Worm (Caenorhabditis elegans) whole organism, mixed stage, embryonic: ENCODE data around the gene hpl-1.

Experiments used
- bed-3 ChIP-seq: fragments of 200-800 bp; sonication (Bioruptor generic); optimal IDR thresholded peaks from 3 replicates; lab custom pipeline; 2018; ENCODE audit warnings: mild to moderate bottlenecking, missing genetic modification characterization, moderate library complexity, missing compliant biosample characterization
- ceh-43 ChIP-seq: fragments of 200-800 bp; sonication (Bioruptor generic); optimal IDR thresholded peaks from 2 replicates; lab custom pipeline; 2018; ENCODE audit warnings: mild to moderate bottlenecking, missing genetic modification characterization, moderate library complexity, missing compliant biosample characterization
- elt-1 ChIP-seq: sonication (generic microtip); optimal IDR thresholded peaks from 2 replicates; lab custom pipeline; 2017; ENCODE audit warnings: missing genetic modification characterization, mild to moderate bottlenecking, missing compliant biosample characterization, antibody characterized with exemption, moderate library complexity, borderline replicate concordance; ENCODE audit not compliant: insufficient read depth
- elt-3 ChIP-seq: fragments of 150-350 bp; optimal IDR thresholded peaks from 2 replicates; lab custom pipeline; 2014; ENCODE audit warnings: missing biosample characterization, missing genetic modification characterization
- flh-1 ChIP-seq: fragments of 200-800 bp; sonication (Bioruptor generic); optimal IDR thresholded peaks from 2 replicates; lab custom pipeline; 2018; ENCODE audit warnings: mild to moderate bottlenecking, missing genetic modification characterization, moderate library complexity, missing compliant biosample characterization
- ham-2 ChIP-seq: fragments of 200-800 bp; sonication (Bioruptor generic); optimal IDR thresholded peaks from 2 replicates; lab custom pipeline; 2018; ENCODE audit warnings: mild to moderate bottlenecking, missing genetic modification characterization, missing compliant biosample characterization
- hlh-1 ChIP-seq: fragments of 150-350 bp; optimal IDR thresholded peaks from 2 replicates; lab custom pipeline; 2014; ENCODE audit warnings: missing biosample characterization, missing genetic modification reagents, missing genetic modification characterization
- lsy-2 ChIP-seq: fragments of 150-350 bp; optimal IDR thresholded peaks from 2 replicates; lab custom pipeline; 2014; ENCODE audit warnings: missing biosample characterization, missing genetic modification characterization
- mab-5 ChIP-seq: fragments of 150-350 bp; optimal IDR thresholded peaks from 2 replicates; lab custom pipeline; 2014; ENCODE audit warnings: missing biosample characterization, missing genetic modification characterization
- mep-1 ChIP-seq: fragments of 150-350 bp; optimal IDR thresholded peaks from 2 replicates; lab custom pipeline; 2017; ENCODE audit warnings: missing biosample characterization, missing genetic modification reagents, missing genetic modification characterization, inconsistent platforms
- nhr-2 ChIP-seq: fragments of 150-350 bp; optimal IDR thresholded peaks from 2 replicates; lab custom pipeline; 2014; ENCODE audit warnings: missing biosample characterization, missing genetic modification characterization
- nhr-237 ChIP-seq: fragments of 150-350 bp; optimal IDR thresholded peaks from 2 replicates; lab custom pipeline; 2014; ENCODE audit warnings: missing biosample characterization, missing genetic modification characterization
- nhr-28 ChIP-seq: fragments of 150-350 bp; optimal IDR thresholded peaks from 2 replicates; lab custom pipeline; 2014; ENCODE audit warnings: missing biosample characterization, missing genetic modification characterization
- nhr-76 ChIP-seq: sonication (generic microtip); optimal IDR thresholded peaks from 2 replicates; lab custom pipeline; 2017; ENCODE audit warnings: missing biosample characterization, missing genetic modification characterization
- pha-4 ChIP-seq: fragments of 150-350 bp; optimal IDR thresholded peaks from 2 replicates; lab custom pipeline; 2018; ENCODE audit warnings: missing biosample characterization, missing genetic modification reagents, missing genetic modification characterization
- sem-2 ChIP-seq: fragments of 200-800 bp; sonication (Bioruptor generic); optimal IDR thresholded peaks from 2 replicates; lab custom pipeline; 2018; ENCODE audit warnings: mild to moderate bottlenecking, missing genetic modification characterization, missing compliant biosample characterization
- snpc-4 ChIP-seq: fragments of 150-350 bp; optimal IDR thresholded peaks from 2 replicates; lab custom pipeline; 2014; ENCODE audit warnings: missing biosample characterization, missing genetic modification characterization
- unc-120 ChIP-seq: sonication (generic microtip); optimal IDR thresholded peaks from 2 replicates; lab custom pipeline; 2017; ENCODE audit warnings: missing genetic modification characterization, missing compliant biosample characterization; ENCODE audit not compliant: poor library complexity, severe bottlenecking

Gene hpl-1

ce11 chrX:13293023-13293422 lies 47.8 kb downstream of the hpl-1 start:
- TF ChIP-seq bed-3 (no peak), hlh-1 (no peak), unc-120 (tag; lab: Kevin White, UChicago) (no peak), mep-1 (no peak), ham-2 (GFP tag; lab: Kevin White, UChicago) (no peak), snpc-4 (tag; lab: Kevin White, UChicago) (no peak), nhr-28 (no peak), pha-4 (no peak), elt-3 (no peak), lsy-2 (tag; lab: Kevin White, UChicago) (no peak), mab-5 (tag; lab: Kevin White, UChicago) (no peak), nhr-76 (no peak), elt-1 (tag; lab: Kevin White, UChicago) (no peak)

DNA sequence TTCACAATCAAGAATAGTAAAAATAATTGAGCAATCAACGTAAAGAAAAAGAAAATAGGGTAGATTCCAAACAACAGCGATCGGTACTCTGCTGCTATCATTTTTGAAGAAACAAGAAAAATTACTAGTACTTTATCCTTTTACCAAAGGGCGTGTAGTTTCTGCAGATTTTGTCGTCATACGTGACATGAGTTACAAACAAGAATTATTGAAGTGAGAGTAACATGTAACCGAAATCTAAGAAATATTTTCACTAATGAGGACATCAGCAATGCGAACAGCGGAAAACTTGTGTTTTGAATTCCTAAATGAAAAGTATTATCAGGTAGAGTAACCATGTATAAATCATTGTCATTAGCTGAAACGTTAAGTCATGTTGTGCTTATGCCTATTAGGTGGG lies 49.5 kb downstream of the hpl-1 start, which contains the start of gene srd-36:
Gene srd-36, minus strand, starts transcription at position 101 of the 400 bp plus-strand sequence.
- TF ChIP-seq elt-1 (tag; lab: Kevin White, UChicago) (no peak), sem-2 (GFP tag; lab: Kevin White, UChicago) (no peak), nhr-237 (tag; lab: Kevin White, UChicago) (no peak), ceh-43 (GFP tag; lab: Kevin White, UChicago) (no peak), lsy-2 (tag; lab: Kevin White, UChicago) (no peak), flh-1 (GFP tag; lab: Kevin White, UChicago) (no peak), nhr-2 (tag; lab: Kevin White, UChicago) (no peak)
- TF ChIP-seq, all 35 proteins: peak for 0
